Worm (Caenorhabditis elegans): ENCODE data around the gene fan-1.

Gene fan-1

ce11 chrIV:6572655-6573054, 24.2 kb downstream of the fan-1 start:
- TF ChIP-seq pha-4 (tag; optimal IDR thresholded peaks at IDR 0.05) (peak; percentile 59), tbx-2 (tag; optimal IDR thresholded peaks at IDR 0.05) (no peak)

- TF ChIP-seq ztf-4 (tag; optimal IDR thresholded peaks at IDR 0.05) (no peak), lsy-12 (tag; optimal IDR thresholded peaks at IDR 0.05) (no peak), fkh-10 (GFP tag; optimal IDR thresholded peaks at IDR 0.05) (no peak), ZK546.5 (tag; optimal IDR thresholded peaks at IDR 0.05) (no peak), unc-62 (GFP tag; optimal IDR thresholded peaks at IDR 0.05) (no peak), nfya-1 (tag; optimal IDR thresholded peaks at IDR 0.05; ENCODE audit: insufficient read depth) (peak; percentile 0), fkh-2 (tag; optimal IDR thresholded peaks at IDR 0.05) (no peak), lin-39 (tag; optimal IDR thresholded peaks at IDR 0.05) (peak; percentile 8), nhr-67 (tag; optimal IDR thresholded peaks at IDR 0.05) (no peak), ceh-9 (tag; optimal IDR thresholded peaks at IDR 0.05) (no peak), nhr-76 (tag; optimal IDR thresholded peaks at IDR 0.05) (no peak), ceh-82 (tag; optimal IDR thresholded peaks at IDR 0.05) (no peak), pqm-1 (tag; optimal IDR thresholded peaks at IDR 0.05) (peak; percentile 38), ama-1 (optimal IDR thresholded peaks at IDR 0.05) (no peak), mdl-1 (tag; optimal IDR thresholded peaks at IDR 0.05) (no peak), R02D3.7 (tag; optimal IDR thresholded peaks at IDR 0.05) (no peak), nhr-23 (tag; optimal IDR thresholded peaks at IDR 0.05) (no peak), nhr-25 (tag; optimal IDR thresholded peaks at IDR 0.05) (no peak), pha-4 (tag; optimal IDR thresholded peaks at IDR 0.05) (no peak), skn-1 (tag; optimal IDR thresholded peaks at IDR 0.05) (no peak), hmg-11 (tag; optimal IDR thresholded peaks at IDR 0.05) (peak; percentile 26), elt-2 (tag; optimal IDR thresholded peaks at IDR 0.05) (peak; percentile 44), fos-1 (tag; optimal IDR thresholded peaks at IDR 0.05) (no peak), mml-1 (tag; optimal IDR thresholded peaks at IDR 0.05) (no peak), ceh-16 (tag; optimal IDR thresholded peaks at IDR 0.05) (no peak), aly-2 (tag; optimal IDR thresholded peaks at IDR 0.05) (no peak), ceh-28 (tag; optimal IDR thresholded peaks at IDR 0.05) (no peak), eor-1 (tag; optimal IDR thresholded peaks at IDR 0.05) (no peak), nhr-77 (tag; optimal IDR thresholded peaks at IDR 0.05) (no peak), nhr-28 (tag; optimal IDR thresholded peaks at IDR 0.05) (no peak), snpc-4 (tag; optimal IDR thresholded peaks at IDR 0.05) (no peak), daf-12 (tag; optimal IDR thresholded peaks at IDR 0.05) (no peak), unc-39 (tag; optimal IDR thresholded peaks at IDR 0.05) (no peak), tbx-2 (tag; optimal IDR thresholded peaks at IDR 0.05) (no peak)
Measured at ce11 chrIV:6574343-6574742, 25.9 kb downstream of the fan-1 start.

DNA sequence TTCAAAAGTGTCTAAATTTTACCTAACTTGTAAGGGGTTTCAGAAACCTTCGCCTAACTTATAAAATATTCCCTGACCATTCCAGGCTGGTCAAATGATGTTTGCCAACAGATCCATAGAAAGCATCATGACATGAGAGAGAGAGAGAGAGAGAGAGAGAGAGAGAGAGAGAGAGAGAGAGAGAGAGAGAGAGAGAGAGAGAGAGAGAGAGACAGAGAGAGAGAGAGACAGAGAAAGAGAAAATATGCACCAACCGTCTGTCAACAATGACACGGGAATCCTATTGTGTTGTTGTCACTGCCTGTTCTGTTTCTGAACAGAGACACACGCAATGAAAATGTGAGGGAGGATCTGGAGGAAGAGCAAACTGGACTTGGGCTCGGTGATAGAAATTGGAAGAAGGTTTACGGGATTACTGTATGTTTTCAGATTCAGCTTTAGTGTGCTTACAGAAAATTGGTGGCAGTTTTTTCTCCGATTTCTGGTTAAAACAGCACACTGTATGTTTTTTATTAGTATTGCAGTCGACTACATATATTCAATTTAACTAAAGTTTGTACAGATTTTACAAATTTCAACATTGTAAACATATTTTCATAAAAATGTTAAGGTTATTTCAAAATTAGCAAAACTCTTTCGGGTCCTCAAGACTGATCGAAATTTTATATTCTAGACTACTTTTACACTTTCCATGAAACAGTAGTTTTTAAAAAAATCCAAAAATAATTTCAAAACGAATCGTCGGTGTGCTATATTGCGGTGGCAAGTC, 27.7 kb downstream of the fan-1 start:
- peak; percentile 74 for TF ChIP-seq pha-4 (tag; optimal IDR thresholded peaks at IDR 0.05)
- no peak for TF ChIP-seq nhr-76 (tag; optimal IDR thresholded peaks at IDR 0.05)

- TF ChIP-seq sea-2 (GFP tag; optimal IDR thresholded peaks at IDR 0.05) (no peak), egl-5 (tag; optimal IDR thresholded peaks at IDR 0.05) (no peak), eor-1 (tag; optimal IDR thresholded peaks at IDR 0.05) (no peak), ama-1 (optimal IDR thresholded peaks at IDR 0.05) (no peak), zag-1 (tag; optimal IDR thresholded peaks at IDR 0.05) (no peak), ztf-11 (tag; optimal IDR thresholded peaks at IDR 0.05) (no peak), jun-1 (tag; optimal IDR thresholded peaks at IDR 0.05) (peak; percentile 17), unc-39 (tag; optimal IDR thresholded peaks at IDR 0.05) (no peak), fkh-2 (tag; optimal IDR thresholded peaks at IDR 0.05) (no peak), elt-3 (tag; optimal IDR thresholded peaks at IDR 0.05) (no peak), ceh-9 (tag; optimal IDR thresholded peaks at IDR 0.05) (no peak), R02D3.7 (tag; optimal IDR thresholded peaks at IDR 0.05) (peak; percentile 12), nhr-76 (tag; optimal IDR thresholded peaks at IDR 0.05) (no peak), egl-27 (tag; optimal IDR thresholded peaks at IDR 0.05) (no peak), ceh-82 (tag; optimal IDR thresholded peaks at IDR 0.05) (no peak), snpc-4 (tag; optimal IDR thresholded peaks at IDR 0.05) (no peak), aly-2 (tag; optimal IDR thresholded peaks at IDR 0.05) (no peak), nhr-237 (tag; optimal IDR thresholded peaks at IDR 0.05) (no peak), fos-1 (tag; optimal IDR thresholded peaks at IDR 0.05) (no peak), hmg-11 (tag; optimal IDR thresholded peaks at IDR 0.05) (peak; percentile 58), lin-39 (tag; optimal IDR thresholded peaks at IDR 0.05) (no peak), daf-12 (tag; optimal IDR thresholded peaks at IDR 0.05) (no peak), lin-15B (tag; optimal IDR thresholded peaks at IDR 0.05) (peak; percentile 30), nfya-1 (tag; optimal IDR thresholded peaks at IDR 0.05; ENCODE audit: insufficient read depth) (peak; percentile 59), ceh-16 (tag; optimal IDR thresholded peaks at IDR 0.05) (no peak), unc-62 (GFP tag; optimal IDR thresholded peaks at IDR 0.05) (no peak), ztf-4 (tag; optimal IDR thresholded peaks at IDR 0.05) (no peak), mdl-1 (tag; optimal IDR thresholded peaks at IDR 0.05) (no peak), nhr-25 (tag; optimal IDR thresholded peaks at IDR 0.05) (peak; percentile 81), skn-1 (tag; optimal IDR thresholded peaks at IDR 0.05) (no peak), nhr-67 (tag; optimal IDR thresholded peaks at IDR 0.05) (no peak), pha-4 (tag; optimal IDR thresholded peaks at IDR 0.05) (peak; percentile 80), ceh-28 (tag; optimal IDR thresholded peaks at IDR 0.05) (peak; percentile 3), nhr-28 (tag; optimal IDR thresholded peaks at IDR 0.05) (no peak)
Measured at ce11 chrIV:6576728-6577101, 28.2 kb downstream of the fan-1 start.
